Worm (Caenorhabditis elegans) whole organism, early embryonic: ENCODE measurements around the gene R10E8.3.
"Not testable (repeated sequence)": the region's sequence is repeated elsewhere in the genome, so short reads cannot be mapped to it uniquely, and the experiment has no call there.

Source experiments
- B0310.2 ChIP-seq: sonication (generic microtip); optimal IDR thresholded peaks from 2 replicates; lab custom pipeline; 2016; ENCODE audit warnings: mild to moderate bottlenecking, missing genetic modification characterization, missing compliant biosample characterization
- F13C5.2 ChIP-seq: sonication (generic microtip); optimal IDR thresholded peaks from 2 replicates; lab custom pipeline; 2017; ENCODE audit warnings: mild to moderate bottlenecking, missing genetic modification characterization, inconsistent platforms, missing compliant biosample characterization
- aly-1 ChIP-seq: sonication (generic microtip); optimal IDR thresholded peaks from 2 replicates; lab custom pipeline; 2016; ENCODE audit warnings: missing genetic modification characterization, missing compliant biosample characterization
- ama-1 ChIP-seq: fragments of 150-350 bp; optimal IDR thresholded peaks from 2 replicates; lab custom pipeline; 2014
- ceh-13 ChIP-seq: fragments of 200-800 bp; sonication (Bioruptor generic); optimal IDR thresholded peaks from 2 replicates; lab custom pipeline; 2018; ENCODE audit warnings: mild to moderate bottlenecking, missing genetic modification characterization, missing compliant biosample characterization
- ceh-36 ChIP-seq: sonication (generic microtip); optimal IDR thresholded peaks from 2 replicates; lab custom pipeline; 2016; ENCODE audit warnings: missing genetic modification characterization, inconsistent platforms, missing compliant biosample characterization
- ets-7 ChIP-seq: sonication (generic microtip); optimal IDR thresholded peaks from 2 replicates; lab custom pipeline; 2016; ENCODE audit warnings: missing genotype, missing genetic modification characterization, missing compliant biosample characterization
- flt-1 ChIP-seq: fragments of 200-800 bp; sonication (Bioruptor generic); IDR thresholded peaks from 2 replicates; pipeline ENCODE4 v1.3.6; 2022; ENCODE audit warnings: missing genetic modification characterization, missing compliant biosample characterization
- hmbx-1 ChIP-seq: sonication (generic microtip); optimal IDR thresholded peaks from 2 replicates; lab custom pipeline; 2016; ENCODE audit warnings: mild to moderate bottlenecking, missing genetic modification characterization, missing compliant biosample characterization
- hmg-4 ChIP-seq: fragments of 200-800 bp; sonication (Bioruptor generic); optimal IDR thresholded peaks from 2 replicates; lab custom pipeline; 2018; ENCODE audit warnings: mild to moderate bottlenecking, missing genetic modification characterization, missing compliant biosample characterization
- hnd-1 ChIP-seq: sonication (generic microtip); optimal IDR thresholded peaks from 2 replicates; lab custom pipeline; 2016; ENCODE audit warnings: missing genetic modification characterization, missing compliant biosample characterization
- pes-1 ChIP-seq: fragments of 200-800 bp; sonication (Bioruptor generic); IDR thresholded peaks from 2 replicates; pipeline ENCODE4 v1.3.6; 2022; ENCODE audit warnings: missing genetic modification reagents, missing genetic modification characterization, missing compliant biosample characterization
- scrt-1 ChIP-seq: fragments of 200-800 bp; sonication (Bioruptor generic); IDR thresholded peaks from 2 replicates; pipeline ENCODE4 v1.3.6; 2022; ENCODE audit warnings: missing genetic modification characterization, missing compliant biosample characterization
- sea-1 ChIP-seq: fragments of 200-800 bp; sonication (Bioruptor generic); conservative IDR thresholded peaks from 2 replicates; pipeline ENCODE4 v1.3.6; 2022; ENCODE audit warnings: missing genetic modification characterization, missing compliant biosample characterization
- tbx-11 ChIP-seq: fragments of 200-800 bp; sonication (Bioruptor generic); IDR thresholded peaks from 2 replicates; pipeline ENCODE4 v1.3.6; 2022; ENCODE audit warnings: missing genetic modification characterization, missing compliant biosample characterization
- tbx-37 ChIP-seq: fragments of 200-800 bp; sonication (Bioruptor generic); conservative IDR thresholded peaks from 2 replicates; pipeline ENCODE4 v1.3.6; 2022; ENCODE audit warnings: missing genetic modification reagents, missing genetic modification characterization, missing compliant biosample characterization
- tra-4 ChIP-seq: sonication (generic microtip); optimal IDR thresholded peaks from 2 replicates; lab custom pipeline; 2017; ENCODE audit warnings: missing genetic modification characterization, missing compliant biosample characterization

R10E8.3 gene

ce11 chrV:18241328-18241727 lies 4.8 kb upstream of the R10E8.3 start, which contains the start of gene R10E8.8:
Gene R10E8.8, minus strand, starts transcription at chrV:18241670.
- TF ChIP-seq tra-4 (tag; lab: Kevin White, UChicago): no peak
- no peak for TF ChIP-seq F13C5.2 (tag; lab: Kevin White, UChicago)
- TF ChIP-seq ama-1 (lab: Kevin White, UChicago): no peak
- TF ChIP-seq flt-1: no peak
- no peak for TF ChIP-seq hmbx-1 (tag; lab: Kevin White, UChicago)
- TF ChIP-seq tbx-37: no peak
- no peak for TF ChIP-seq sea-1 (GFP tag; lab: Robert Waterston, UW)
- TF ChIP-seq hmg-4 (GFP tag; lab: Kevin White, UChicago): no peak
- no peak for TF ChIP-seq pes-1 (GFP tag; lab: Robert Waterston, UW)
- no peak for TF ChIP-seq ceh-36
- TF ChIP-seq scrt-1 (GFP tag; lab: Robert Waterston, UW): no peak
- TF ChIP-seq hnd-1: no peak
- TF ChIP-seq aly-1 (tag; lab: Kevin White, UChicago): no peak
- TF ChIP-seq tbx-11 (GFP tag; lab: Robert Waterston, UW): no peak

- no peak for TF ChIP-seq tra-4 (tag; lab: Kevin White, UChicago)
- no peak for TF ChIP-seq ets-7 (tag; lab: Kevin White, UChicago)
- no peak for TF ChIP-seq tbx-11 (GFP tag; lab: Robert Waterston, UW)
- TF ChIP-seq hnd-1: no peak
- no peak for TF ChIP-seq F13C5.2 (tag; lab: Kevin White, UChicago)
- no peak for TF ChIP-seq aly-1 (tag; lab: Kevin White, UChicago)
- no peak for TF ChIP-seq ceh-36
- TF ChIP-seq sea-1 (GFP tag; lab: Robert Waterston, UW): no peak
- no peak for TF ChIP-seq scrt-1 (GFP tag; lab: Robert Waterston, UW)
- TF ChIP-seq tbx-37: no peak
- no peak for TF ChIP-seq ama-1 (lab: Kevin White, UChicago)
- no peak for TF ChIP-seq flt-1
- no peak for TF ChIP-seq pes-1 (GFP tag; lab: Robert Waterston, UW)
- TF ChIP-seq ceh-13 (GFP tag; lab: Kevin White, UChicago): no peak
- TF ChIP-seq hmg-4 (GFP tag; lab: Kevin White, UChicago): no peak
- TF ChIP-seq hmbx-1 (tag; lab: Kevin White, UChicago): no peak
- TF ChIP-seq B0310.2 (tag; lab: Kevin White, UChicago): no peak
Observed at ce11 chrV:18235808-18236207, 756 bp downstream of the R10E8.3 start.

- TF ChIP-seq hmg-4 (GFP tag; lab: Kevin White, UChicago) (no peak), flt-1 (no peak), ama-1 (lab: Kevin White, UChicago) (no peak), ceh-13 (GFP tag; lab: Kevin White, UChicago) (no peak), tbx-37 (no peak), F13C5.2 (tag; lab: Kevin White, UChicago) (no peak), hmbx-1 (tag; lab: Kevin White, UChicago) (no peak), tbx-11 (GFP tag; lab: Robert Waterston, UW) (no peak), scrt-1 (GFP tag; lab: Robert Waterston, UW) (no peak), ets-7 (tag; lab: Kevin White, UChicago) (no peak), aly-1 (tag; lab: Kevin White, UChicago) (no peak), tra-4 (tag; lab: Kevin White, UChicago) (no peak), sea-1 (GFP tag; lab: Robert Waterston, UW) (no peak)
Observed at ce11 chrV:18224353-18224752, 12.2 kb downstream of the R10E8.3 start, which contains the start of gene F16H6.10. Gene F16H6.10, minus strand, starts transcription at chrV:18224453.

ce11 chrV:18216784-18217183 lies 19.8 kb downstream of the R10E8.3 start, which contains the start of gene F16H6.9:
Gene F16H6.9, plus strand, starts transcription at chrV:18217084.
- not testable (repeated sequence) for TF ChIP-seq ets-7 (tag; lab: Kevin White, UChicago); ceh-13 (GFP tag; lab: Kevin White, UChicago); B0310.2 (tag; lab: Kevin White, UChicago)

ce11 chrV:18216175-18216574 lies 20.4 kb downstream of the R10E8.3 start, which contains the start of gene F16H6.8:
Gene F16H6.8, minus strand, starts transcription at chrV:18216275.
- TF ChIP-seq ceh-13 (GFP tag; lab: Kevin White, UChicago); tbx-37; hmg-4 (GFP tag; lab: Kevin White, UChicago): not testable (repeated sequence)

- no peak for TF ChIP-seq B0310.2 (tag; lab: Kevin White, UChicago)
Observed at ce11 chrV:18212848-18213247, 23.7 kb downstream of the R10E8.3 start.

ce11 chrV:18209071-18209470 lies 27.5 kb downstream of the R10E8.3 start, which contains the start of gene F16H6.7:
Gene F16H6.7, minus strand, starts transcription at chrV:18209171.
- TF ChIP-seq ama-1 (lab: Kevin White, UChicago): no peak
- no peak for TF ChIP-seq tra-4 (tag; lab: Kevin White, UChicago)
- TF ChIP-seq ceh-13 (GFP tag; lab: Kevin White, UChicago): no peak
- TF ChIP-seq B0310.2 (tag; lab: Kevin White, UChicago): no peak
- no peak for TF ChIP-seq ets-7 (tag; lab: Kevin White, UChicago)
- no peak for TF ChIP-seq hmg-4 (GFP tag; lab: Kevin White, UChicago)
- no peak for TF ChIP-seq aly-1 (tag; lab: Kevin White, UChicago)
- TF ChIP-seq hmbx-1 (tag; lab: Kevin White, UChicago): no peak
- no peak for TF ChIP-seq tbx-37
- no peak for TF ChIP-seq F13C5.2 (tag; lab: Kevin White, UChicago)
- no peak for TF ChIP-seq pes-1 (GFP tag; lab: Robert Waterston, UW)
- no peak for TF ChIP-seq scrt-1 (GFP tag; lab: Robert Waterston, UW)
- no peak for TF ChIP-seq ceh-36
- TF ChIP-seq sea-1 (GFP tag; lab: Robert Waterston, UW): no peak

- TF ChIP-seq scrt-1 (GFP tag; lab: Robert Waterston, UW) (no peak), tbx-37 (no peak), hnd-1 (no peak), ceh-13 (GFP tag; lab: Kevin White, UChicago) (no peak), ets-7 (tag; lab: Kevin White, UChicago) (no peak), hmg-4 (GFP tag; lab: Kevin White, UChicago) (no peak), ama-1 (lab: Kevin White, UChicago) (no peak), sea-1 (GFP tag; lab: Robert Waterston, UW) (no peak), aly-1 (tag; lab: Kevin White, UChicago) (no peak), pes-1 (GFP tag; lab: Robert Waterston, UW) (no peak), B0310.2 (tag; lab: Kevin White, UChicago) (no peak), tra-4 (tag; lab: Kevin White, UChicago) (no peak), hmbx-1 (tag; lab: Kevin White, UChicago) (no peak), F13C5.2 (tag; lab: Kevin White, UChicago) (no peak), tbx-11 (GFP tag; lab: Robert Waterston, UW) (no peak), ceh-36 (no peak), flt-1 (no peak)
Observed at ce11 chrV:18198421-18198820, 38.1 kb downstream of the R10E8.3 start, which contains the start of gene F16H6.4. Gene F16H6.4, plus strand, starts transcription at chrV:18198721.
